Worm (Caenorhabditis elegans) whole organism, L1 larva: ENCODE measurements around the gene T03G11.9.

Experiments used
- C04F5.9 ChIP-seq: sonication (generic microtip); optimal IDR thresholded peaks from 2 replicates; lab custom pipeline; 2016; ENCODE audit warnings: missing genetic modification characterization, missing compliant biosample characterization
- Y116A8C.19 ChIP-seq: sonication (generic microtip); optimal IDR thresholded peaks from 2 replicates; lab custom pipeline; 2016; ENCODE audit warnings: missing compliant biosample characterization, missing genetic modification characterization, borderline replicate concordance
- ama-1 ChIP-seq: fragments of 150-350 bp; optimal IDR thresholded peaks from 2 replicates; lab custom pipeline; 2014
- egl-27 ChIP-seq, 2 experiments: fragments of 150-350 bp in 1 of 2; sonication (generic microtip); optimal IDR thresholded peaks; 3 replicates each; lab custom pipeline; 2017 to 2018; ENCODE audit warnings: missing biosample characterization in 2 of 2, missing genetic modification characterization in 2 of 2, missing genetic modification reagents in 2 of 2
- fkh-10 ChIP-seq: sonication (generic microtip); optimal IDR thresholded peaks from 2 replicates; lab custom pipeline; 2017; ENCODE audit warnings: missing biosample characterization, missing genetic modification reagents, missing genetic modification characterization
- lin-35 ChIP-seq, 2 experiments: fragments of 150-350 bp; optimal IDR thresholded peaks; 2 replicates each; lab custom pipeline; 2014; ENCODE audit warnings: missing biosample characterization in 2 of 2, missing genetic modification characterization in 2 of 2, missing genetic modification reagents in 2 of 2
- lin-39 ChIP-seq: fragments of 150-350 bp; optimal IDR thresholded peaks from 2 replicates; lab custom pipeline; 2014; ENCODE audit warnings: missing biosample characterization, missing genetic modification reagents, missing genetic modification characterization
- pqm-1 ChIP-seq: sonication (generic microtip); optimal IDR thresholded peaks from 3 replicates; lab custom pipeline; 2017; ENCODE audit warnings: missing biosample characterization, missing genetic modification characterization

ce11 chrX:5210927-5211655 lies 27.1 kb downstream of the T03G11.9 start:
- peak in 1 of 2 experiments; percentile 29 for TF ChIP-seq lin-35 (GFP tag; optimal IDR thresholded peaks at IDR 0.05; lab: Kevin White, UChicago)
- TF ChIP-seq lin-39 = no peak
- no peak for TF ChIP-seq C04F5.9
- no peak for TF ChIP-seq pqm-1 (tag; lab: Kevin White, UChicago)
- no peak for TF ChIP-seq fkh-10 (GFP tag; lab: Kevin White, UChicago)
- no peak for TF ChIP-seq egl-27 (tag; optimal IDR thresholded peaks at IDR 0.05; lab: Kevin White, UChicago)
- no peak for TF ChIP-seq ama-1 (lab: Kevin White, UChicago)
- no peak for TF ChIP-seq Y116A8C.19 (tag; lab: Kevin White, UChicago)
